Worm (Caenorhabditis elegans): ENCODE results near the gene C44H9.5.

ce11 chrV:12819792-12820453 is 29.7 kb downstream of the C44H9.5 start, which contains the start of the genes ZC443.4 and ugt-18:
- no peak for TF ChIP-seq lsy-2 (tag; optimal IDR thresholded peaks at IDR 0.05)
- TF ChIP-seq egl-27 (tag; optimal IDR thresholded peaks at IDR 0.05), result no peak
- TF ChIP-seq nhr-71 (tag; optimal IDR thresholded peaks at IDR 0.05), result no peak
- no peak for TF ChIP-seq lin-15B (tag; optimal IDR thresholded peaks at IDR 0.05)

Measured in whole organism, L1 larva.